Fruit fly (Drosophila melanogaster) whole organism, embryonic: ENCODE results near the gene Sb.

Experiments
- Bdp1 ChIP-seq: fragments of 200-800 bp; sonication (Bioruptor generic); optimal IDR thresholded peaks from 3 replicates; lab custom pipeline; 2016; ENCODE audit warnings: missing biosample characterization, missing genetic modification characterization
- CG1024 ChIP-seq: fragments of 200-800 bp; sonication (Bioruptor generic); IDR thresholded peaks from 2 replicates; pipeline ENCODE4 v1.3.6; 2022; ENCODE audit warnings: missing biosample characterization, missing genetic modification characterization
- CG10321 ChIP-seq: fragments of 200-800 bp; sonication (Bioruptor generic); IDR thresholded peaks from 2 replicates; pipeline ENCODE4 v1.3.6; 2022; ENCODE audit warnings: missing biosample characterization, missing genetic modification characterization
- CG1233 ChIP-seq: fragments of 200-800 bp; sonication (Bioruptor generic); optimal IDR thresholded peaks from 4 replicates; lab custom pipeline; 2018; ENCODE audit warnings: missing biosample characterization, mild to moderate bottlenecking, missing genetic modification characterization
- CG12744 ChIP-seq: fragments of 200-800 bp; sonication (Bioruptor generic); optimal IDR thresholded peaks from 2 replicates; lab custom pipeline; 2016; ENCODE audit warnings: missing biosample characterization, missing genetic modification characterization
- CG1529 ChIP-seq: fragments of 200-800 bp; sonication (Bioruptor generic); optimal IDR thresholded peaks from 3 replicates; lab custom pipeline; 2018; ENCODE audit warnings: missing biosample characterization, missing genetic modification characterization
- CG15514 ChIP-seq: fragments of 200-800 bp; sonication (Bioruptor generic); optimal IDR thresholded peaks from 3 replicates; lab custom pipeline; 2017; ENCODE audit warnings: missing biosample characterization, missing genetic modification characterization, mild to moderate bottlenecking, moderate library complexity, missing genetic modification reagents
- CG15696 ChIP-seq: fragments of 200-800 bp; sonication (Bioruptor generic); optimal IDR thresholded peaks from 2 replicates; lab custom pipeline; 2019; ENCODE audit warnings: missing biosample characterization, mild to moderate bottlenecking, missing genetic modification characterization, moderate library complexity
- CG17186 ChIP-seq: fragments of 200-800 bp; sonication (Bioruptor generic); optimal IDR thresholded peaks from 3 replicates; lab custom pipeline; 2017; ENCODE audit warnings: missing biosample characterization, missing genetic modification reagents, missing genetic modification characterization
- CG17912 ChIP-seq: fragments of 200-800 bp; sonication (Bioruptor generic); optimal IDR thresholded peaks from 2 replicates; lab custom pipeline; 2018; ENCODE audit warnings: missing biosample characterization, mild to moderate bottlenecking, missing genetic modification characterization
- CG1832 ChIP-seq: fragments of 200-800 bp; sonication (Bioruptor generic); optimal IDR thresholded peaks from 2 replicates; lab custom pipeline; 2017; ENCODE audit warnings: missing biosample characterization, mild to moderate bottlenecking, missing genetic modification characterization, inconsistent platforms
- CG2120 ChIP-seq: fragments of 200-800 bp; sonication (Bioruptor generic); optimal IDR thresholded peaks from 3 replicates; lab custom pipeline; 2016; ENCODE audit warnings: missing biosample characterization, missing genetic modification characterization
- CG2199 ChIP-seq: fragments of 200-800 bp; sonication (Bioruptor generic); IDR thresholded peaks from 3 replicates; pipeline ENCODE4 v1.3.6; 2022; ENCODE audit warnings: missing biosample characterization, missing genetic modification characterization
- CG2202 ChIP-seq: fragments of 200-800 bp; sonication (Bioruptor generic); optimal IDR thresholded peaks from 2 replicates; lab custom pipeline; 2018; ENCODE audit warnings: missing biosample characterization, mild to moderate bottlenecking, missing genetic modification characterization
- CG31365 ChIP-seq: fragments of 200-800 bp; sonication (Bioruptor generic); optimal IDR thresholded peaks from 2 replicates; lab custom pipeline; 2018; ENCODE audit warnings: missing biosample characterization, mild to moderate bottlenecking, missing genetic modification characterization
- CG4328 ChIP-seq: fragments of 200-800 bp; sonication (Bioruptor generic); optimal IDR thresholded peaks from 3 replicates; lab custom pipeline; 2017; ENCODE audit warnings: missing biosample characterization, missing genetic modification reagents, missing genetic modification characterization
- CG4617 ChIP-seq: fragments of 200-800 bp; sonication (Bioruptor generic); optimal IDR thresholded peaks from 3 replicates; lab custom pipeline; 2016; ENCODE audit warnings: missing biosample characterization, missing genetic modification characterization, borderline replicate concordance
- CG4707 ChIP-seq: fragments of 200-800 bp; sonication (Bioruptor generic); optimal IDR thresholded peaks from 2 replicates; lab custom pipeline; 2018; ENCODE audit warnings: missing biosample characterization, mild to moderate bottlenecking, missing genetic modification characterization, moderate library complexity
- CG5180 ChIP-seq: fragments of 200-800 bp; sonication (Bioruptor generic); optimal IDR thresholded peaks from 3 replicates; lab custom pipeline; 2017; ENCODE audit warnings: missing biosample characterization, missing genetic modification characterization, mild to moderate bottlenecking, moderate library complexity, missing genetic modification reagents
- CG6254 ChIP-seq: fragments of 200-800 bp; sonication (Bioruptor generic); optimal IDR thresholded peaks from 3 replicates; lab custom pipeline; 2017; ENCODE audit warnings: mild to moderate bottlenecking, missing biosample characterization, missing genetic modification reagents, missing genetic modification characterization
- CHES-1-like ChIP-seq: fragments of 200-800 bp; sonication (Bioruptor generic); optimal IDR thresholded peaks from 2 replicates; lab custom pipeline; 2016; ENCODE audit warnings: missing biosample characterization, missing genetic modification characterization
- Dp ChIP-seq: fragments of 200-800 bp; sonication (Bioruptor generic); optimal IDR thresholded peaks from 2 replicates; lab custom pipeline; 2018; ENCODE audit warnings: missing biosample characterization, mild to moderate bottlenecking, missing genetic modification characterization, moderate library complexity
- E2f1 ChIP-seq: fragments of 200-800 bp; sonication (Bioruptor generic); IDR thresholded peaks from 2 replicates; pipeline ENCODE4 v1.3.6; 2022; ENCODE audit warnings: missing biosample characterization, missing genetic modification characterization
- ERR ChIP-seq: fragments of 200-800 bp; sonication (Bioruptor generic); optimal IDR thresholded peaks from 2 replicates; lab custom pipeline; 2016; ENCODE audit warnings: missing biosample characterization, missing genetic modification characterization
- Fer1 ChIP-seq: fragments of 200-800 bp; sonication (Bioruptor generic); optimal IDR thresholded peaks from 2 replicates; lab custom pipeline; 2017; ENCODE audit warnings: missing biosample characterization, mild to moderate bottlenecking, missing genetic modification characterization
- H15 ChIP-seq: fragments of 200-800 bp; sonication (Bioruptor generic); IDR thresholded peaks from 3 replicates; pipeline ENCODE4 v1.3.6; 2022; ENCODE audit warnings: missing biosample characterization, missing genetic modification characterization
- Hey ChIP-seq: fragments of 200-800 bp; sonication (Bioruptor generic); optimal IDR thresholded peaks from 3 replicates; lab custom pipeline; 2018; ENCODE audit warnings: missing biosample characterization, mild to moderate bottlenecking, missing genetic modification characterization
- Max ChIP-seq: fragments of 200-800 bp; sonication (Bioruptor generic); optimal IDR thresholded peaks from 2 replicates; lab custom pipeline; 2016; ENCODE audit warnings: missing biosample characterization, mild to moderate bottlenecking, missing genetic modification characterization
- Sry-β ChIP-seq: fragments of 200-800 bp; sonication (Bioruptor generic); optimal IDR thresholded peaks from 2 replicates; lab custom pipeline; 2018; ENCODE audit warnings: missing biosample characterization, mild to moderate bottlenecking, missing genetic modification characterization, moderate library complexity
- YL-1 ChIP-seq: fragments of 200-800 bp; sonication (Bioruptor generic); optimal IDR thresholded peaks from 3 replicates; lab custom pipeline; 2017; ENCODE audit warnings: missing biosample characterization, mild to moderate bottlenecking, missing genetic modification characterization
- ara ChIP-seq: fragments of 200-800 bp; sonication (Bioruptor generic); IDR thresholded peaks from 2 replicates; pipeline ENCODE4 v1.3.6; 2022; ENCODE audit warnings: missing biosample characterization, missing genetic modification characterization
- bbx ChIP-seq: fragments of 200-800 bp; sonication (Bioruptor generic); IDR thresholded peaks from 2 replicates; pipeline ENCODE4 v1.3.6; 2022; ENCODE audit warnings: missing biosample characterization, missing genetic modification characterization; ENCODE audit not compliant: partially characterized antibody
- btn ChIP-seq: fragments of 200-800 bp; sonication (Bioruptor generic); optimal IDR thresholded peaks from 2 replicates; lab custom pipeline; 2016; ENCODE audit warnings: missing biosample characterization, missing genetic modification characterization
- chm ChIP-seq: fragments of 200-800 bp; sonication (Bioruptor generic); IDR thresholded peaks from 2 replicates; pipeline ENCODE4 v1.3.6; 2022; ENCODE audit warnings: missing biosample characterization, missing genetic modification characterization
- da ChIP-seq: fragments of 200-800 bp; sonication (Bioruptor generic); optimal IDR thresholded peaks from 2 replicates; lab custom pipeline; 2016; ENCODE audit warnings: missing biosample characterization, missing genetic modification characterization
- danr ChIP-seq: fragments of 200-800 bp; sonication (Bioruptor generic); IDR thresholded peaks from 2 replicates; pipeline ENCODE4 v1.3.6; 2022; ENCODE audit warnings: missing biosample characterization, missing genetic modification characterization
- dm ChIP-seq: fragments of 200-800 bp; sonication (Bioruptor generic); optimal IDR thresholded peaks from 3 replicates; lab custom pipeline; 2016; ENCODE audit warnings: missing biosample characterization, missing genetic modification characterization
- gro ChIP-seq: fragments of 200-800 bp; sonication (Bioruptor generic); optimal IDR thresholded peaks from 2 replicates; lab custom pipeline; 2016; ENCODE audit warnings: missing biosample characterization, missing genetic modification characterization
- hkb ChIP-seq, 2 experiments: fragments of 200-800 bp in 1 of 2; fragments of >200 bp in 1 of 2; sonication (Bioruptor generic) in 1 of 2; IDR thresholded peaks in 1 of 2; optimal IDR thresholded peaks in 1 of 2; 2 replicates each; pipeline versions ENCODE4 v1.3.6 to Lab custom; 2017 to 2022; ENCODE audit warnings: missing biosample characterization in 1 of 2, missing genetic modification characterization in 1 of 2
- nerfin-1 ChIP-seq: fragments of 200-800 bp; sonication (Bioruptor generic); optimal IDR thresholded peaks from 3 replicates; lab custom pipeline; 2019; ENCODE audit warnings: missing biosample characterization, mild to moderate bottlenecking, missing genetic modification characterization, moderate library complexity
- oc ChIP-seq: fragments of 200-800 bp; sonication (Bioruptor generic); optimal IDR thresholded peaks from 2 replicates; lab custom pipeline; 2018; ENCODE audit warnings: missing biosample characterization, mild to moderate bottlenecking, missing genetic modification characterization, moderate library complexity
- otp ChIP-seq: fragments of 200-800 bp; sonication (Bioruptor generic); IDR thresholded peaks from 3 replicates; pipeline ENCODE4, ENCODE4 v1.3.6; 2022; ENCODE audit warnings: missing biosample characterization, missing genetic modification characterization
- pfk ChIP-seq: fragments of 200-800 bp; sonication (Bioruptor generic); optimal IDR thresholded peaks from 2 replicates; lab custom pipeline; 2018; ENCODE audit warnings: missing biosample characterization, mild to moderate bottlenecking, missing genetic modification characterization, moderate library complexity
- pho ChIP-seq: fragments of 200-800 bp; sonication (Bioruptor generic); optimal IDR thresholded peaks from 2 replicates; lab custom pipeline; 2016; ENCODE audit warnings: missing biosample characterization, missing genetic modification characterization
- rib ChIP-seq: fragments of 200-800 bp; sonication (Bioruptor generic); IDR thresholded peaks from 2 replicates; pipeline ENCODE4 v1.3.6; 2022; ENCODE audit warnings: missing biosample characterization, missing genetic modification characterization
- tin ChIP-seq: fragments of 200-800 bp; sonication (Bioruptor generic); optimal IDR thresholded peaks from 3 replicates; lab custom pipeline; 2016; ENCODE audit warnings: missing biosample characterization, missing genetic modification characterization
- trem ChIP-seq: fragments of 200-800 bp; optimal IDR thresholded peaks from 3 replicates; lab custom pipeline; 2019; ENCODE audit warnings: missing biosample characterization, mild to moderate bottlenecking, missing genetic modification characterization, moderate library complexity
- unpg ChIP-seq: fragments of 200-800 bp; sonication (Bioruptor generic); optimal IDR thresholded peaks from 3 replicates; lab custom pipeline; 2018; ENCODE audit warnings: missing biosample characterization, mild to moderate bottlenecking, missing genetic modification characterization, moderate library complexity
- wek ChIP-seq: fragments of 200-800 bp; sonication (Bioruptor generic); optimal IDR thresholded peaks from 3 replicates; lab custom pipeline; 2018; ENCODE audit warnings: missing biosample characterization, mild to moderate bottlenecking, missing genetic modification characterization, moderate library complexity

The Sb gene

DNA sequence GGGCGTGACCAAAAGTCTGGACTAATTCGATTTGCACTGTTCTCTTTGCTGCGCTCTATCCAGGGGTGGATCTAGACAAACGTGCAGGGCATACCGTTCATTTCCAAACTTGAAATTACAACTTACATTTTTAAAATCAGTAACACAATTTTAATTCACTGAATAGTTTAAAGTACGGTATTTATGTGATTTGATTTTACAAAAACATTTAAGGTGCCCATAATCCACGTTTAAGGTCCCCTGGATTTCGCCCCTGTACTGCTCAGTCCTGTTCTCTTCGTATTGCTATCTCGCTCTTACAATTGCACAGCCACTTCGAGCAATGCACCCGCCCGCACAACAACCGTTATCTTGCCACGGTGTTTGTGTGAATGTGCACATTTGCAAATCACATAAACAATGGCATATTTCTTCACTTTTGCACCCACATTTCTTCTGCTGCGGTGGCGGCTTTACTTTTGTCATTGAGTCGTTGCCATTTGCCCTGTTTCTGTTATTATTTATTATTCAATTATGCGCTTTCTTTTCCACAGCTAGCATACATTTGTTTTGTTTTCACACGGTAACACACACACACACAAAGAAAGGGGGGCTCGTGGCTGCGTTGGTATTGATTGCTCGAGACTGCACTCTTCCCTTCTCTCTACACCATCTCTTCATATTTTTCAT, 18.2 kb upstream of the Sb start (continued):
- TF ChIP-seq CHES-1-like (GFP tag; lab: Kevin White, UChicago) (peak; percentile 69), Bdp1 (GFP tag; lab: Kevin White, UChicago) (peak; percentile 58), E2f1 (GFP tag; lab: Robert Waterston, UW) (peak; percentile 78), rib (GFP tag; lab: Robert Waterston, UW) (no peak), pho (GFP tag; lab: Kevin White, UChicago) (no peak), Sry-β (GFP tag; lab: Kevin White, UChicago) (peak; percentile 16), CG1832 (GFP tag; lab: Kevin White, UChicago) (peak; percentile 12), CG15696 (peak; percentile 90), dm (GFP tag; lab: Kevin White, UChicago) (peak; percentile 65), pfk (GFP tag; lab: Kevin White, UChicago) (no peak), CG1529 (GFP tag; lab: Kevin White, UChicago) (peak; percentile 72), CG4707 (GFP tag; lab: Kevin White, UChicago) (peak; percentile 18), trem (tag; lab: Kevin White, UChicago) (peak; percentile 74), H15 (GFP tag; lab: Robert Waterston, UW) (peak; percentile 84), Fer1 (GFP tag; lab: Kevin White, UChicago) (peak; percentile 27), btn (GFP tag; lab: Kevin White, UChicago) (peak; percentile 79), CG2202 (tag; lab: Kevin White, UChicago) (peak; percentile 73), CG2199 (GFP tag; lab: Robert Waterston, UW) (peak; percentile 68; the same call in 1 of the 3 replicates), CG1233 (GFP tag; lab: Kevin White, UChicago) (peak; percentile 79), bbx (no peak), YL-1 (GFP tag; lab: Kevin White, UChicago) (no peak), danr (GFP tag; lab: Robert Waterston, UW) (peak; percentile 65; the same call in 1 of the 2 replicates), unpg (GFP tag; lab: Kevin White, UChicago) (peak; percentile 85), CG6254 (GFP tag; lab: Kevin White, UChicago) (peak; percentile 72), CG4328 (GFP tag; lab: Kevin White, UChicago) (no peak), hkb (optimal IDR thresholded peaks at IDR 0.05; lab: Kevin White, UChicago) (no peak), hkb (GFP tag; IDR thresholded peaks at IDR 0.05; lab: Robert Waterston, UW) (peak; percentile 84), CG5180 (GFP tag; lab: Kevin White, UChicago) (peak; percentile 33), CG12744 (peak; percentile 25), tin (GFP tag; lab: Kevin White, UChicago) (peak; percentile 80), Hey (tag; lab: Kevin White, UChicago) (no peak), CG17912 (no peak), chm (GFP tag; lab: Robert Waterston, UW) (peak; percentile 67; the same call in 1 of the 2 replicates), ara (GFP tag; lab: Robert Waterston, UW) (peak; percentile 91), nerfin-1 (peak; percentile 81), oc (tag; lab: Kevin White, UChicago) (peak; percentile 79), otp (GFP tag; lab: Robert Waterston, UW) (peak; percentile 67; the same call in 2 of the 3 replicates), da (no peak), ERR (peak; percentile 32), Dp (GFP tag; lab: Kevin White, UChicago) (no peak), CG31365 (tag; lab: Kevin White, UChicago) (no peak), CG10321 (GFP tag; lab: Robert Waterston, UW) (peak; percentile 41; the same call in 1 of the 2 replicates), gro (GFP tag; lab: Kevin White, UChicago) (no peak), CG17186 (GFP tag; lab: Kevin White, UChicago) (peak; percentile 40), CG2120 (GFP tag; lab: Kevin White, UChicago) (peak; percentile 47), CG15514 (GFP tag; lab: Kevin White, UChicago) (no peak), Max (GFP tag; lab: Kevin White, UChicago) (peak; percentile 70), CG1024 (peak; percentile 40; the same call in 1 of the 2 replicates), wek (GFP tag; lab: Kevin White, UChicago) (no peak), CG4617 (GFP tag; lab: Kevin White, UChicago) (peak; percentile 28)
